Worm (Caenorhabditis elegans) whole organism, young adult: ENCODE results near the gene T22F3.12.
A peak's percentile ranks its signal among the peaks of the same experiment; 100 is the strongest.

Experiments used
- B0035.1 ChIP-seq: sonication (generic microtip); optimal IDR thresholded peaks from 2 replicates; lab custom pipeline; 2016; ENCODE audit warnings: missing genetic modification characterization, mild to moderate bottlenecking, missing compliant biosample characterization, missing genotype, missing genetic modification reagents
- B0261.1 ChIP-seq: sonication (generic microtip); optimal IDR thresholded peaks from 2 replicates; lab custom pipeline; 2016; ENCODE audit warnings: mild to moderate bottlenecking, missing genetic modification characterization, moderate library complexity, missing compliant biosample characterization
- B0336.3 ChIP-seq: fragments of 200-800 bp; sonication (Bioruptor generic); IDR thresholded peaks from 2 replicates; pipeline ENCODE4 v1.3.6; 2022; ENCODE audit warnings: missing genetic modification characterization, missing compliant biosample characterization
- C17E4.6 ChIP-seq: fragments of 200-800 bp; sonication (Bioruptor generic); IDR thresholded peaks from 2 replicates; pipeline ENCODE4 v1.3.6; 2022; ENCODE audit warnings: missing genetic modification reagents, missing genetic modification characterization, missing compliant biosample characterization
- F37B4.10 ChIP-seq: fragments of 200-800 bp; sonication (Bioruptor generic); IDR thresholded peaks from 2 replicates; pipeline ENCODE4 v1.3.6; 2022; ENCODE audit warnings: missing genetic modification characterization, missing compliant biosample characterization
- F39B2.1 ChIP-seq: fragments of 200-800 bp; sonication (Bioruptor generic); IDR thresholded peaks from 2 replicates; pipeline ENCODE4 v1.3.6; 2022; ENCODE audit warnings: missing genetic modification reagents, missing genetic modification characterization, missing compliant biosample characterization
- F57A8.1 ChIP-seq: fragments of 200-800 bp; sonication (Bioruptor generic); optimal IDR thresholded peaks from 2 replicates; lab custom pipeline; 2018; ENCODE audit warnings: mild to moderate bottlenecking, missing genetic modification characterization, moderate library complexity, missing compliant biosample characterization
- F57C9.4 ChIP-seq: sonication (generic microtip); optimal IDR thresholded peaks from 2 replicates; lab custom pipeline; 2017; ENCODE audit warnings: mild to moderate bottlenecking, missing genetic modification characterization, missing compliant biosample characterization
- T07F8.4 ChIP-seq: sonication (generic microtip); optimal IDR thresholded peaks from 2 replicates; lab custom pipeline; 2016; ENCODE audit warnings: mild to moderate bottlenecking, missing genetic modification characterization, moderate library complexity, missing compliant biosample characterization
- Y95B8A.8 ChIP-seq: fragments of 200-800 bp; sonication (Bioruptor generic); IDR thresholded peaks from 2 replicates; pipeline ENCODE4 v1.3.6; 2022; ENCODE audit warnings: missing genetic modification reagents, missing genetic modification characterization, missing compliant biosample characterization
- ZK185.1 ChIP-seq: sonication (generic microtip); optimal IDR thresholded peaks from 2 replicates; lab custom pipeline; 2016; ENCODE audit warnings: mild to moderate bottlenecking, missing genetic modification characterization, missing compliant biosample characterization; ENCODE audit not compliant: poor library complexity, severe bottlenecking
- aptf-2 ChIP-seq: fragments of 200-800 bp; sonication (Bioruptor generic); conservative IDR thresholded peaks from 2 replicates; pipeline ENCODE4 v1.3.6; 2022; ENCODE audit warnings: missing genetic modification reagents, missing genetic modification characterization, missing compliant biosample characterization
- aptf-3 ChIP-seq: fragments of 200-800 bp; sonication (Bioruptor generic); IDR thresholded peaks from 2 replicates; pipeline ENCODE4 v1.3.6; 2022; ENCODE audit warnings: missing genetic modification characterization, missing compliant biosample characterization
- atf-7 ChIP-seq: sonication (generic microtip); optimal IDR thresholded peaks from 2 replicates; lab custom pipeline; 2017; ENCODE audit warnings: mild to moderate bottlenecking, missing genetic modification characterization, missing compliant biosample characterization
- cebp-2 ChIP-seq: fragments of 200-800 bp; sonication (Bioruptor generic); IDR thresholded peaks from 2 replicates; pipeline ENCODE4 v1.3.6; 2022; ENCODE audit warnings: missing genetic modification characterization, missing compliant biosample characterization
- ceh-40 ChIP-seq: fragments of 200-800 bp; sonication (Bioruptor generic); IDR thresholded peaks from 2 replicates; pipeline ENCODE4 v1.3.6; 2022; ENCODE audit warnings: missing genetic modification characterization, missing compliant biosample characterization
- ceh-58 ChIP-seq: fragments of 200-800 bp; sonication (Bioruptor generic); IDR thresholded peaks from 2 replicates; pipeline ENCODE4 v1.3.6; 2022; ENCODE audit warnings: missing genetic modification characterization, missing compliant biosample characterization
- chd-7 ChIP-seq: sonication (generic microtip); optimal IDR thresholded peaks from 2 replicates; lab custom pipeline; 2016; ENCODE audit warnings: mild to moderate bottlenecking, missing genetic modification characterization, moderate library complexity, missing compliant biosample characterization
- die-1 ChIP-seq: sonication (generic microtip); optimal IDR thresholded peaks from 2 replicates; lab custom pipeline; 2016; ENCODE audit warnings: missing genotype, mild to moderate bottlenecking, missing genetic modification characterization, missing compliant biosample characterization
- dox-1 ChIP-seq: fragments of 200-800 bp; sonication (Bioruptor generic); IDR thresholded peaks from 2 replicates; pipeline ENCODE4 v1.3.6; 2022; ENCODE audit warnings: missing genetic modification reagents, missing genetic modification characterization, missing compliant biosample characterization
- egl-18 ChIP-seq: fragments of 200-800 bp; sonication (Bioruptor generic); IDR thresholded peaks from 2 replicates; pipeline ENCODE4 v1.3.6; 2022; ENCODE audit warnings: missing genetic modification reagents, missing genetic modification characterization, missing compliant biosample characterization
- ets-4 ChIP-seq: fragments of 200-800 bp; sonication (Bioruptor generic); optimal IDR thresholded peaks from 2 replicates; lab custom pipeline; 2018; ENCODE audit warnings: mild to moderate bottlenecking, missing genetic modification characterization, missing compliant biosample characterization
- gei-17 ChIP-seq: fragments of 200-800 bp; sonication (Bioruptor generic); optimal IDR thresholded peaks from 2 replicates; lab custom pipeline; 2018; ENCODE audit warnings: mild to moderate bottlenecking, missing genetic modification characterization, missing compliant biosample characterization
- him-1 ChIP-seq: sonication (generic microtip); optimal IDR thresholded peaks from 2 replicates; lab custom pipeline; 2016; ENCODE audit warnings: missing genotype, missing genetic modification reagents, missing genetic modification characterization, missing compliant biosample characterization
- hlh-12 ChIP-seq: sonication (generic microtip); optimal IDR thresholded peaks from 2 replicates; lab custom pipeline; 2016; ENCODE audit warnings: missing genetic modification characterization, missing compliant biosample characterization
- hmg-20 ChIP-seq: fragments of 200-800 bp; sonication (Bioruptor generic); IDR thresholded peaks from 2 replicates; pipeline ENCODE4 v1.3.6; 2022; ENCODE audit warnings: missing genetic modification reagents, missing genetic modification characterization, missing compliant biosample characterization
- lin-26 ChIP-seq: fragments of 200-800 bp; sonication (Bioruptor generic); IDR thresholded peaks from 2 replicates; pipeline ENCODE4 v1.3.6; 2022; ENCODE audit warnings: missing genetic modification reagents, missing genetic modification characterization, missing compliant biosample characterization
- lin-35 ChIP-seq, 3 experiments: fragments of 150-350 bp in 2 of 3; sonication (generic microtip) in 1 of 3; optimal IDR thresholded peaks; 2 replicates each; lab custom pipeline; 2014 to 2018; ENCODE audit warnings: missing biosample characterization in 3 of 3, missing genetic modification characterization in 3 of 3, missing genetic modification reagents in 3 of 3
- lsl-1 ChIP-seq: fragments of 200-800 bp; sonication (Bioruptor generic); optimal IDR thresholded peaks from 2 replicates; lab custom pipeline; 2018; ENCODE audit warnings: mild to moderate bottlenecking, missing genetic modification characterization, moderate library complexity, missing compliant biosample characterization
- madf-10 ChIP-seq: sonication (generic microtip); optimal IDR thresholded peaks from 2 replicates; lab custom pipeline; 2016; ENCODE audit warnings: mild to moderate bottlenecking, missing genetic modification characterization, missing compliant biosample characterization
- madf-3 ChIP-seq: fragments of 200-800 bp; sonication (Bioruptor generic); IDR thresholded peaks from 2 replicates; pipeline ENCODE4 v1.3.6; 2022; ENCODE audit warnings: missing genetic modification reagents, missing genetic modification characterization, missing compliant biosample characterization
- madf-6 ChIP-seq: fragments of 200-800 bp; sonication (Bioruptor generic); IDR thresholded peaks from 2 replicates; pipeline ENCODE4 v1.3.6; 2022; ENCODE audit warnings: missing genetic modification reagents, missing genetic modification characterization, missing compliant biosample characterization
- madf-8 ChIP-seq: fragments of 200-800 bp; sonication (Bioruptor generic); conservative IDR thresholded peaks from 2 replicates; pipeline ENCODE4 v1.3.6; 2022; ENCODE audit warnings: missing genetic modification reagents, missing genetic modification characterization, missing compliant biosample characterization
- nfya-2 ChIP-seq: fragments of 200-800 bp; sonication (Bioruptor generic); IDR thresholded peaks from 2 replicates; pipeline ENCODE4 v1.3.6; 2022; ENCODE audit warnings: missing genetic modification reagents, missing genetic modification characterization, missing compliant biosample characterization
- nfyb-1 ChIP-seq: fragments of 200-800 bp; sonication (Bioruptor generic); IDR thresholded peaks from 2 replicates; pipeline ENCODE4 v1.3.6; 2022; ENCODE audit warnings: missing genetic modification reagents, missing genetic modification characterization, missing compliant biosample characterization
- nhr-120 ChIP-seq: fragments of 200-800 bp; sonication (Bioruptor generic); IDR thresholded peaks from 2 replicates; pipeline ENCODE4 v1.3.6; 2022; ENCODE audit warnings: missing genetic modification characterization, missing compliant biosample characterization
- nhr-80 ChIP-seq: sonication (generic microtip); optimal IDR thresholded peaks from 2 replicates; lab custom pipeline; 2016; ENCODE audit warnings: missing genetic modification characterization, missing compliant biosample characterization
- pha-4 ChIP-seq: fragments of 150-350 bp; sonication (generic microtip); optimal IDR thresholded peaks from 2 replicates; lab custom pipeline; 2014; ENCODE audit warnings: missing biosample characterization, missing genetic modification reagents, missing genetic modification characterization
- rcor-1 ChIP-seq: fragments of 200-800 bp; sonication (Bioruptor generic); IDR thresholded peaks from 2 replicates; pipeline ENCODE4 v1.3.6; 2022; ENCODE audit warnings: missing genetic modification reagents, missing genetic modification characterization, missing compliant biosample characterization
- rec-8 ChIP-seq, 2 experiments: sonication (generic microtip); optimal IDR thresholded peaks; 2 replicates each; lab custom pipeline; 2016; ENCODE audit warnings: mild to moderate bottlenecking in 2 of 2, missing genetic modification characterization in 2 of 2, missing genetic modification reagents in 2 of 2, missing genotype in 2 of 2, missing biosample characterization in 1 of 2, missing compliant biosample characterization in 1 of 2, moderate library complexity in 1 of 2
- repo-1 ChIP-seq: sonication (generic microtip); optimal IDR thresholded peaks from 2 replicates; lab custom pipeline; 2017; ENCODE audit warnings: mild to moderate bottlenecking, missing genetic modification characterization, missing compliant biosample characterization
- sdz-38 ChIP-seq: sonication (generic microtip); optimal IDR thresholded peaks from 2 replicates; lab custom pipeline; 2016; ENCODE audit warnings: missing genotype, missing genetic modification characterization, missing compliant biosample characterization
- snpc-4 ChIP-seq, 5 experiments: fragments of 150-350 bp in 1 of 5; sonication (generic microtip) in 4 of 5; optimal IDR thresholded peaks; 2 replicates each; lab custom pipeline; 2014 to 2018; ENCODE audit warnings: missing genetic modification characterization in 5 of 5, missing biosample characterization in 3 of 5, antibody characterized with exemption in 2 of 5, mild to moderate bottlenecking in 2 of 5, missing compliant biosample characterization in 2 of 5, missing genotype in 2 of 5, moderate library complexity in 2 of 5, missing genetic modification reagents in 1 of 5
- unc-130 ChIP-seq: sonication (generic microtip); optimal IDR thresholded peaks from 2 replicates; lab custom pipeline; 2016; ENCODE audit warnings: missing genetic modification reagents, missing genetic modification characterization, missing compliant biosample characterization
- zfh-2 ChIP-seq: fragments of 200-800 bp; sonication (Bioruptor generic); conservative IDR thresholded peaks from 2 replicates; pipeline ENCODE4 v1.3.6; 2022; ENCODE audit warnings: missing genetic modification reagents, missing genetic modification characterization, missing compliant biosample characterization
- ztf-18 ChIP-seq: sonication (generic microtip); optimal IDR thresholded peaks from 2 replicates; lab custom pipeline; 2016; ENCODE audit warnings: missing genotype, mild to moderate bottlenecking, missing genetic modification characterization, missing compliant biosample characterization
- ztf-26 ChIP-seq: sonication (generic microtip); optimal IDR thresholded peaks from 2 replicates; lab custom pipeline; 2017; ENCODE audit warnings: missing genetic modification characterization, missing compliant biosample characterization

The T22F3.12 gene

DNA sequence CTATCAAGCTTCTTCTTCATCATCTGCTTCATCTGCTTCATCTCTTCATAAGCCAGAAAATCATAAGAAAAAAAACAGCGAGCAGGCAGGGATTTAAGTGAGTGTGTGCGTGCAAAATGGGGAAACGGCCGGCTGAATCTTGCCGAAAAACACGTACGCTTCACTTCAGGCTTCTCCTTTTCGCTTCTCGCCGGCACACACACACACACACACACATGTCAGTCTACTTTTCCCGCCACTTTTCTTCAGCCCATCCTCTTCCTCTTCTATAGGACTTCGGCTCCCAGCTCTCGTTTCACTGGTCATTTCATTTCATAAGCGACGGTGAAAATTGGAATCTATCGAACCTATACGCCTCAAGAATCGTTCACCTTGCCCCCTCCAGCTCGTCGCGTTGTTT, 12.8 kb downstream of the T22F3.12 start:
- TF ChIP-seq sdz-38 (tag; lab: Kevin White, UChicago) (no peak), B0261.1 (tag; lab: Kevin White, UChicago) (no peak), zfh-2 (GFP tag; lab: Robert Waterston, UW) (peak; percentile 50; the same call in 1 of the 2 replicates), chd-7 (tag; lab: Kevin White, UChicago) (no peak), lin-26 (GFP tag; lab: Robert Waterston, UW) (0 out of 2 replicates have a peak, but pooled peaks have one; percentile 12), egl-18 (no peak), gei-17 (GFP tag; lab: Kevin White, UChicago) (no peak), pha-4 (tag; lab: Kevin White, UChicago) (no peak), F37B4.10 (GFP tag; lab: Robert Waterston, UW) (no peak), ceh-40 (GFP tag; lab: Robert Waterston, UW) (no peak), nhr-80 (no peak), ztf-26 (tag; lab: Kevin White, UChicago) (no peak), madf-6 (GFP tag; lab: Robert Waterston, UW) (no peak), atf-7 (tag; lab: Kevin White, UChicago) (no peak), aptf-3 (no peak), nfyb-1 (GFP tag; lab: Robert Waterston, UW) (no peak), madf-3 (GFP tag; lab: Robert Waterston, UW) (no peak), lin-35 (GFP tag; optimal IDR thresholded peaks at IDR 0.05; lab: Kevin White, UChicago) (no peak)

DNA sequence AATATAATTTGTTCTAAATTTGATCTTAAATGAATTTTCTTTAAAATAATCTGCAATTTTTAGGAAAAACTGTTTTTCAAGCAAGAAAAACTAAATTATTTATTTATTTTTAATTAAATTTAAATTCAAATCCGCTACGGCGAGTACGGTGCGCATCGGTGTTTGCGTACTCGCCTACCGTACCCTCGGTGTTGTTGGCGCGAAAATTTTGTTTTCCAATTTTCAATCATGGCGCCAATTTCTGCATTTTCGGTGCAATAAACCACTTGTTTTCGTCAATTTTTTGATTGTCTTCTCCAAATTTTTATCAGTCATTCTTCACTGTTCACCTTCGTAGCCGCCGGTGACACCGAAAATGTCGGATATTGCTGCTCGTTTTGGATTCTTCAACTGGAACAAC, 13.2 kb downstream of the T22F3.12 start, which contains the start of gene pygl-1:
Gene pygl-1, plus strand, starts transcription at position 211 of the 400 bp plus-strand sequence.
- TF ChIP-seq die-1 (tag; lab: Kevin White, UChicago), result no peak
- TF ChIP-seq ztf-18 (tag; lab: Kevin White, UChicago), result no peak
- TF ChIP-seq madf-8 (GFP tag; lab: Robert Waterston, UW), result peak; percentile 97
- TF ChIP-seq madf-3 (GFP tag; lab: Robert Waterston, UW), result peak; percentile 90
- TF ChIP-seq T07F8.4 (tag; lab: Kevin White, UChicago), result no peak
- TF ChIP-seq Y95B8A.8 (GFP tag; lab: Robert Waterston, UW), result peak; percentile 95
- peak; percentile 99 for TF ChIP-seq lsl-1 (GFP tag; lab: Kevin White, UChicago)
- TF ChIP-seq B0336.3 (GFP tag; lab: Robert Waterston, UW), result peak; percentile 84
- TF ChIP-seq nhr-80, result no peak
- no peak for TF ChIP-seq hmg-20
- no peak for TF ChIP-seq F57A8.1 (GFP tag; lab: Kevin White, UChicago)
- no peak for TF ChIP-seq egl-18
- TF ChIP-seq madf-10 (tag; lab: Kevin White, UChicago), result no peak
- TF ChIP-seq ceh-40 (GFP tag; lab: Robert Waterston, UW), result no peak
- no peak for TF ChIP-seq nfya-2 (GFP tag; lab: Robert Waterston, UW)
- peak; percentile 87 for TF ChIP-seq dox-1 (GFP tag; lab: Robert Waterston, UW)
- no peak for TF ChIP-seq F39B2.1
- no peak for TF ChIP-seq F57C9.4
- no peak for TF ChIP-seq hlh-12 (tag; lab: Kevin White, UChicago)
- no peak for TF ChIP-seq atf-7 (tag; lab: Kevin White, UChicago)
- no peak for TF ChIP-seq ceh-58
- TF ChIP-seq rec-8 (tag; optimal IDR thresholded peaks at IDR 0.05; lab: Kevin White, UChicago), result no peak
- TF ChIP-seq cebp-2, result no peak
- peak; percentile 95 for TF ChIP-seq unc-130 (GFP tag; lab: Kevin White, UChicago)
- TF ChIP-seq aptf-2 (GFP tag; lab: Robert Waterston, UW), result peak; percentile 36; the same call in 1 of the 2 replicates
- no peak for TF ChIP-seq repo-1 (tag; lab: Kevin White, UChicago)
- TF ChIP-seq rcor-1 (GFP tag; lab: Robert Waterston, UW), result peak; percentile 90
- TF ChIP-seq ets-4, result no peak
- peak; percentile 27 for TF ChIP-seq snpc-4 (GFP tag; optimal IDR thresholded peaks at IDR 0.05; lab: Kevin White, UChicago)
- peak in 2 of 4 experiments; percentile 35 to 65 for TF ChIP-seq snpc-4 (tag; optimal IDR thresholded peaks at IDR 0.05; lab: Kevin White, UChicago)
- no peak for TF ChIP-seq B0035.1
- no peak for TF ChIP-seq ZK185.1 (tag; lab: Kevin White, UChicago)
- no peak for TF ChIP-seq lin-26 (GFP tag; lab: Robert Waterston, UW)
- peak; percentile 57 for TF ChIP-seq him-1 (tag; lab: Kevin White, UChicago)
- TF ChIP-seq nhr-120, result no peak
- TF ChIP-seq C17E4.6, result peak; percentile 85
